Fruit fly (Drosophila melanogaster): ENCODE measurements around the gene CG4281.
A peak's percentile ranks its signal among the peaks of the same experiment; 100 is the strongest.

The CG4281 gene

dm6 chrX:2012837-2013236, 52.1 kb downstream of the CG4281 start:
- peak; percentile 97 for TF ChIP-seq psq (GFP tag; optimal IDR thresholded peaks at IDR 0.05)
- no peak for TF ChIP-seq lola (GFP tag; optimal IDR thresholded peaks at IDR 0.05)
- peak; percentile 80 for TF ChIP-seq Sp1 (GFP tag; optimal IDR thresholded peaks at IDR 0.05)
- TF ChIP-seq Myc (optimal IDR thresholded peaks at IDR 0.05) = no peak
- peak in 1 of 2 experiments; percentile 72 for TF ChIP-seq foxo (GFP tag; optimal IDR thresholded peaks at IDR 0.05)
- no peak for TF ChIP-seq sv (GFP tag; optimal IDR thresholded peaks at IDR 0.05)
- no peak for TF ChIP-seq Rel (GFP tag; optimal IDR thresholded peaks at IDR 0.05)
- TF ChIP-seq Rel (tag; optimal IDR thresholded peaks at IDR 0.05) = peak; percentile 13
- TF ChIP-seq Hr83 (GFP tag; optimal IDR thresholded peaks at IDR 0.05; ENCODE audit: poor library complexity, severe bottlenecking) = peak; percentile 85
- TF ChIP-seq N (GFP tag; optimal IDR thresholded peaks at IDR 0.05) = peak; percentile 68
- TF ChIP-seq h (GFP tag; optimal IDR thresholded peaks at IDR 0.05) = peak; percentile 77
- no peak for TF ChIP-seq Dfd (GFP tag; optimal IDR thresholded peaks at IDR 0.05)
- TF ChIP-seq brk (GFP tag; optimal IDR thresholded peaks at IDR 0.05) = no peak
- peak; percentile 77 for TF ChIP-seq CG9705 (GFP tag; optimal IDR thresholded peaks at IDR 0.05)
- peak; percentile 78 for TF ChIP-seq br (GFP tag; optimal IDR thresholded peaks at IDR 0.05)
- TF ChIP-seq dmrt93B (GFP tag; optimal IDR thresholded peaks at IDR 0.05) = peak; percentile 67
- peak; percentile 72 for TF ChIP-seq fru (GFP tag; optimal IDR thresholded peaks at IDR 0.05)
- TF ChIP-seq OdsH (GFP tag; optimal IDR thresholded peaks at IDR 0.05) = peak; percentile 71
- TF ChIP-seq CrebA (GFP tag; optimal IDR thresholded peaks at IDR 0.05; ENCODE audit: borderline replicate concordance) = no peak
- no peak for TF ChIP-seq Vsx2 (GFP tag; optimal IDR thresholded peaks at IDR 0.05; ENCODE audit: partially characterized antibody)
- TF ChIP-seq Jra (GFP tag; optimal IDR thresholded peaks at IDR 0.05) = no peak
- TF ChIP-seq ey (GFP tag; optimal IDR thresholded peaks at IDR 0.05) = peak; percentile 51
- peak in 1 of 2 experiments; percentile 47 for TF ChIP-seq dl (GFP tag; optimal IDR thresholded peaks at IDR 0.05; ENCODE audit: insufficient read depth in 1 of 2, partially characterized antibody in 2 of 2)
- TF ChIP-seq rgr (GFP tag; optimal IDR thresholded peaks at IDR 0.05) = peak; percentile 73
- no peak for TF ChIP-seq Mio (GFP tag; optimal IDR thresholded peaks at IDR 0.05)
- TF ChIP-seq Abd-B (GFP tag; optimal IDR thresholded peaks at IDR 0.05) = peak; percentile 24
- TF ChIP-seq HLH106 (tag; optimal IDR thresholded peaks at IDR 0.05) = peak; percentile 67
